Worm (Caenorhabditis elegans): ENCODE measurements around the gene fipr-13.

fipr-13 gene

ce11 chrV:10083999-10084468 lies 19.7 kb downstream of the fipr-13 start, which contains the start of gene nhr-12:
Gene nhr-12, minus strand, starts transcription at chrV:10084049.
- no peak for TF ChIP-seq ceh-45 (GFP tag; IDR thresholded peaks at IDR 0.05)
- TF ChIP-seq syd-9 (tag; optimal IDR thresholded peaks at IDR 0.05): no peak
- TF ChIP-seq lin-11 (tag; optimal IDR thresholded peaks at IDR 0.05): no peak
- no peak for TF ChIP-seq ceh-14 (tag; optimal IDR thresholded peaks at IDR 0.05)
- TF ChIP-seq pat-9 (tag; optimal IDR thresholded peaks at IDR 0.05): no peak
- no peak for TF ChIP-seq ref-2 (tag; optimal IDR thresholded peaks at IDR 0.05)
- no peak for TF ChIP-seq pqm-1 (tag; optimal IDR thresholded peaks at IDR 0.05)
- peak; percentile 100 for TF ChIP-seq ceh-30 (tag; optimal IDR thresholded peaks at IDR 0.05)
- TF ChIP-seq hlh-8 (tag; optimal IDR thresholded peaks at IDR 0.05): no peak
- no peak for TF ChIP-seq ama-1 (optimal IDR thresholded peaks at IDR 0.05)
- TF ChIP-seq ttx-3 (tag; optimal IDR thresholded peaks at IDR 0.05): no peak
- TF ChIP-seq unc-55 (GFP tag; optimal IDR thresholded peaks at IDR 0.05): peak; percentile 54

- TF ChIP-seq pros-1 (tag; optimal IDR thresholded peaks at IDR 0.05): no peak
- TF ChIP-seq ztf-16 (tag; optimal IDR thresholded peaks at IDR 0.05): no peak
- no peak for TF ChIP-seq lim-6 (tag; optimal IDR thresholded peaks at IDR 0.05)
- no peak for TF ChIP-seq gmeb-2 (tag; optimal IDR thresholded peaks at IDR 0.05)
- no peak for TF ChIP-seq ceh-48 (tag; optimal IDR thresholded peaks at IDR 0.05)
- no peak for TF ChIP-seq odd-2 (tag; optimal IDR thresholded peaks at IDR 0.05)
- TF ChIP-seq F13H6.1 (tag; optimal IDR thresholded peaks at IDR 0.05): no peak
- TF ChIP-seq ceh-2 (tag; optimal IDR thresholded peaks at IDR 0.05): no peak
- no peak for TF ChIP-seq npax-4 (tag; optimal IDR thresholded peaks at IDR 0.05)
- TF ChIP-seq tbx-2 (tag; optimal IDR thresholded peaks at IDR 0.05): no peak
- no peak for TF ChIP-seq dve-1 (tag; optimal IDR thresholded peaks at IDR 0.05)
- no peak for TF ChIP-seq fkh-10 (GFP tag; optimal IDR thresholded peaks at IDR 0.05)
- TF ChIP-seq ceh-34 (tag; optimal IDR thresholded peaks at IDR 0.05): no peak
- no peak for TF ChIP-seq ceh-24 (tag; optimal IDR thresholded peaks at IDR 0.05)
- no peak for TF ChIP-seq sox-4 (tag; optimal IDR thresholded peaks at IDR 0.05)
- no peak for TF ChIP-seq pqm-1 (tag; optimal IDR thresholded peaks at IDR 0.05)
- TF ChIP-seq C08G9.2 (tag; optimal IDR thresholded peaks at IDR 0.05): no peak
- no peak for TF ChIP-seq ceh-45 (GFP tag; IDR thresholded peaks at IDR 0.05)
These were observed 20.5 kb downstream of the fipr-13 start, which contains the start of gene R04B5.6 for ce11 chrV:10084864-10085263. Gene R04B5.6, plus strand, starts transcription at chrV:10085164.

- TF ChIP-seq ceh-2 (tag; optimal IDR thresholded peaks at IDR 0.05) (no peak), pat-9 (tag; optimal IDR thresholded peaks at IDR 0.05) (no peak), ceh-22 (tag; optimal IDR thresholded peaks at IDR 0.05) (no peak), pqm-1 (tag; optimal IDR thresholded peaks at IDR 0.05) (no peak)
These were observed 21.8 kb downstream of the fipr-13 start for ce11 chrV:10086141-10086540.

- TF ChIP-seq hlh-6 (tag; optimal IDR thresholded peaks at IDR 0.05): no peak
- no peak for TF ChIP-seq unc-42 (tag; optimal IDR thresholded peaks at IDR 0.05)
- TF ChIP-seq nfya-1 (tag; optimal IDR thresholded peaks at IDR 0.05): no peak
- no peak for TF ChIP-seq zip-5 (tag; optimal IDR thresholded peaks at IDR 0.05)
- no peak for TF ChIP-seq eyg-1 (tag; optimal IDR thresholded peaks at IDR 0.05)
- TF ChIP-seq elt-4 (tag; optimal IDR thresholded peaks at IDR 0.05): no peak
- no peak for TF ChIP-seq pqm-1 (tag; optimal IDR thresholded peaks at IDR 0.05)
- no peak for TF ChIP-seq ceh-18 (tag; optimal IDR thresholded peaks at IDR 0.05)
- no peak for TF ChIP-seq ceh-9 (tag; optimal IDR thresholded peaks at IDR 0.05)
- no peak for TF ChIP-seq T23F11.4 (GFP tag; optimal IDR thresholded peaks at IDR 0.05)
- TF ChIP-seq unc-55 (GFP tag; optimal IDR thresholded peaks at IDR 0.05): peak; percentile 1
- TF ChIP-seq sox-2 (GFP tag; IDR thresholded peaks at IDR 0.05): no peak
- peak; percentile 95 for TF ChIP-seq elt-2 (tag; optimal IDR thresholded peaks at IDR 0.05)
- peak; percentile 59 for TF ChIP-seq ceh-30 (tag; optimal IDR thresholded peaks at IDR 0.05)
These were observed 22.8 kb downstream of the fipr-13 start, which contains the start of gene R04B5.5 for ce11 chrV:10087103-10087502. Gene R04B5.5, plus strand, starts transcription at chrV:10087480.
